Worm (Caenorhabditis elegans) whole organism, mixed stage, embryonic: ENCODE measurements around the gene C16C8.27.

ENCODE experiments used
- ces-1 ChIP-seq: fragments of 150-350 bp; optimal IDR thresholded peaks from 2 replicates; lab custom pipeline; 2014; ENCODE audit warnings: missing biosample characterization, missing genetic modification reagents, missing genetic modification characterization
- drap-1 ChIP-seq: fragments of 200-800 bp; sonication (Bioruptor generic); optimal IDR thresholded peaks from 3 replicates; lab custom pipeline; 2018; ENCODE audit warnings: mild to moderate bottlenecking, missing genetic modification characterization, missing compliant biosample characterization
- elt-3 ChIP-seq: fragments of 150-350 bp; optimal IDR thresholded peaks from 2 replicates; lab custom pipeline; 2014; ENCODE audit warnings: missing biosample characterization, missing genetic modification characterization
- nhr-237 ChIP-seq: fragments of 150-350 bp; optimal IDR thresholded peaks from 2 replicates; lab custom pipeline; 2014; ENCODE audit warnings: missing biosample characterization, missing genetic modification characterization
- nhr-76 ChIP-seq: sonication (generic microtip); optimal IDR thresholded peaks from 2 replicates; lab custom pipeline; 2017; ENCODE audit warnings: missing biosample characterization, missing genetic modification characterization
- unc-39 ChIP-seq: fragments of 150-350 bp; optimal IDR thresholded peaks from 2 replicates; lab custom pipeline; 2014; ENCODE audit warnings: missing biosample characterization, missing genetic modification characterization
- unc-62 ChIP-seq: fragments of 150-350 bp; optimal IDR thresholded peaks from 2 replicates; lab custom pipeline; 2014; ENCODE audit warnings: missing biosample characterization, missing genetic modification reagents, missing genetic modification characterization

DNA sequence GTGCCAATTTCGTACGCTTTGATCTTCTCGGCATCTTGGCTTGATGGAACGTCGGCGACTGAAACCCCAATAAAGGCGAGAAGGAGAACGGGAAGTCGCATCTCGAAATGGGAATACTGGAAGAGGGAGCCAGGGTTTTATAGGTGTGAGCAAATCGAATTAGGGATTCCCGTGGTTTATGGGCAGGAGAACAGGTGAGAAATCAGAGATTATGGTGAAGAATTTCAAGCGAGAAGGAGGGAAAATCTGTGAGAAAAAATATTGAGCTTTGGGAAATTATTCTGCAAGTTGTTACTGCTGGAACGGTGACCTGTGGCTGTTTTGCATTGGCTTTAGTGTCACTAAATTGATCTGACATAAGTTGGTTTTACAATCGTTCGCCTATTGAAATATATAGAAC, 30.1 kb downstream of the C16C8.27 start, which contains the start of gene Y49F6B.13:
- no peak for TF ChIP-seq elt-3 (tag; lab: Kevin White, UChicago)
- no peak for TF ChIP-seq nhr-237 (tag; lab: Kevin White, UChicago)
- no peak for TF ChIP-seq ces-1
- TF ChIP-seq unc-39 (tag; lab: Kevin White, UChicago) = no peak
- no peak for TF ChIP-seq unc-62 (GFP tag; lab: Kevin White, UChicago)
- TF ChIP-seq drap-1 (GFP tag; lab: Kevin White, UChicago) = no peak
- TF ChIP-seq nhr-76 (tag; lab: Kevin White, UChicago) = no peak
